Fruit fly (Drosophila melanogaster) whole organism, embryonic: ENCODE measurements around the gene CG42558.

ENCODE experiments used
- Aef1 ChIP-seq: fragments of 200-800 bp; sonication (Bioruptor generic); IDR thresholded peaks from 3 replicates; pipeline ENCODE4 v1.3.6; 2022; ENCODE audit warnings: missing biosample characterization, missing genetic modification characterization
- Bdp1 ChIP-seq: fragments of 200-800 bp; sonication (Bioruptor generic); optimal IDR thresholded peaks from 3 replicates; lab custom pipeline; 2016; ENCODE audit warnings: missing biosample characterization, missing genetic modification characterization
- CG10209 ChIP-seq: fragments of 200-800 bp; sonication (Bioruptor generic); optimal IDR thresholded peaks from 3 replicates; lab custom pipeline; 2017; ENCODE audit warnings: missing biosample characterization, mild to moderate bottlenecking, missing genetic modification characterization, missing genetic modification reagents
- CG10274 ChIP-seq: fragments of 200-800 bp; sonication (Bioruptor generic); optimal IDR thresholded peaks from 3 replicates; lab custom pipeline; 2017; ENCODE audit warnings: missing biosample characterization, mild to moderate bottlenecking, missing genetic modification characterization
- CG11085 ChIP-seq: fragments of 200-800 bp; sonication (Bioruptor generic); IDR thresholded peaks from 2 replicates; pipeline ENCODE4 v1.3.6; 2022; ENCODE audit warnings: missing biosample characterization, missing genetic modification characterization
- CG14014 ChIP-seq: fragments of 200-800 bp; sonication (Bioruptor generic); IDR thresholded peaks from 2 replicates; pipeline ENCODE4 v1.3.6; 2022; ENCODE audit warnings: missing biosample characterization, missing genetic modification characterization
- CG15011 ChIP-seq: fragments of 200-800 bp; sonication (Bioruptor generic); optimal IDR thresholded peaks from 3 replicates; lab custom pipeline; 2018; ENCODE audit warnings: missing biosample characterization, mild to moderate bottlenecking, missing genetic modification characterization
- CG15479 ChIP-seq: fragments of 200-800 bp; sonication (Bioruptor generic); optimal IDR thresholded peaks from 3 replicates; lab custom pipeline; 2019; ENCODE audit warnings: missing biosample characterization, mild to moderate bottlenecking, missing genetic modification characterization, moderate library complexity
- CG17186 ChIP-seq: fragments of 200-800 bp; sonication (Bioruptor generic); optimal IDR thresholded peaks from 3 replicates; lab custom pipeline; 2017; ENCODE audit warnings: missing biosample characterization, missing genetic modification reagents, missing genetic modification characterization
- CG17829 ChIP-seq: fragments of 200-800 bp; optimal IDR thresholded peaks from 2 replicates; lab custom pipeline; 2019; ENCODE audit warnings: missing biosample characterization, mild to moderate bottlenecking, missing genetic modification characterization, moderate library complexity
- CG18262 ChIP-seq: fragments of 200-800 bp; optimal IDR thresholded peaks from 3 replicates; lab custom pipeline; 2019; ENCODE audit warnings: missing biosample characterization, mild to moderate bottlenecking, missing genetic modification characterization, moderate library complexity
- CG31441 ChIP-seq: fragments of 200-800 bp; sonication (Bioruptor generic); IDR thresholded peaks from 2 replicates; pipeline ENCODE4 v1.3.6; 2022; ENCODE audit warnings: missing biosample characterization, missing genetic modification characterization
- CG32767 ChIP-seq: fragments of 200-800 bp; sonication (Bioruptor generic); IDR thresholded peaks from 2 replicates; pipeline ENCODE4 v1.3.6; 2022; ENCODE audit warnings: missing biosample characterization, missing genetic modification characterization
- CG32772 ChIP-seq: fragments of 200-800 bp; sonication (Bioruptor generic); IDR thresholded peaks from 2 replicates; pipeline ENCODE4 v1.3.6; 2022; ENCODE audit warnings: missing biosample characterization, missing genetic modification characterization
- CG3281 ChIP-seq: fragments of 200-800 bp; sonication (Bioruptor generic); optimal IDR thresholded peaks from 3 replicates; lab custom pipeline; 2017; ENCODE audit warnings: missing biosample characterization, mild to moderate bottlenecking, missing genetic modification characterization
- CG3995 ChIP-seq: fragments of 200-800 bp; sonication (Bioruptor generic); optimal IDR thresholded peaks from 3 replicates; lab custom pipeline; 2016; ENCODE audit warnings: missing biosample characterization, missing genetic modification characterization
- CG4282 ChIP-seq: fragments of 200-800 bp; sonication (Bioruptor generic); optimal IDR thresholded peaks from 2 replicates; lab custom pipeline; 2016; ENCODE audit warnings: missing biosample characterization, missing genetic modification characterization
- CG6175 ChIP-seq: fragments of 200-800 bp; sonication (Bioruptor generic); IDR thresholded peaks from 3 replicates; pipeline ENCODE4 v1.3.6; 2022; ENCODE audit warnings: missing biosample characterization, missing genetic modification characterization
- CG6683 ChIP-seq: fragments of 200-800 bp; sonication (Bioruptor generic); optimal IDR thresholded peaks from 2 replicates; lab custom pipeline; 2017; ENCODE audit warnings: missing biosample characterization, mild to moderate bottlenecking, missing genetic modification characterization, missing genetic modification reagents
- CG7357 ChIP-seq: fragments of 200-800 bp; sonication (Bioruptor generic); IDR thresholded peaks from 3 replicates; pipeline ENCODE4 v1.3.6; 2022; ENCODE audit warnings: missing biosample characterization, missing genetic modification characterization
- CG7786 ChIP-seq: fragments of 200-800 bp; sonication (Bioruptor generic); optimal IDR thresholded peaks from 2 replicates; lab custom pipeline; 2016; ENCODE audit warnings: missing biosample characterization, missing genetic modification characterization
- CG8089 ChIP-seq: fragments of 200-800 bp; sonication (Bioruptor generic); optimal IDR thresholded peaks from 3 replicates; lab custom pipeline; 2016; ENCODE audit warnings: missing biosample characterization, missing genetic modification characterization
- CG9817 ChIP-seq: fragments of 200-800 bp; sonication (Bioruptor generic); optimal IDR thresholded peaks from 2 replicates; lab custom pipeline; 2018; ENCODE audit warnings: missing biosample characterization, mild to moderate bottlenecking, missing genetic modification characterization, moderate library complexity
- CkIIα-i1 ChIP-seq: fragments of 200-800 bp; sonication (Bioruptor generic); IDR thresholded peaks from 2 replicates; pipeline ENCODE4 v1.3.6; 2022; ENCODE audit warnings: missing biosample characterization, missing genetic modification characterization
- CoRest ChIP-seq: fragments of 200-800 bp; sonication (Bioruptor generic); optimal IDR thresholded peaks from 3 replicates; lab custom pipeline; 2018; ENCODE audit warnings: missing biosample characterization, mild to moderate bottlenecking, missing genetic modification characterization, moderate library complexity
- D19B ChIP-seq: fragments of 200-800 bp; sonication (Bioruptor generic); optimal IDR thresholded peaks from 2 replicates; lab custom pipeline; 2017; ENCODE audit warnings: missing biosample characterization, mild to moderate bottlenecking, missing genetic modification characterization
- Dad ChIP-seq: fragments of 200-800 bp; sonication (Bioruptor generic); optimal IDR thresholded peaks from 3 replicates; lab custom pipeline; 2016; ENCODE audit warnings: missing biosample characterization, missing genetic modification characterization
- ERR ChIP-seq: fragments of 200-800 bp; sonication (Bioruptor generic); optimal IDR thresholded peaks from 2 replicates; lab custom pipeline; 2016; ENCODE audit warnings: missing biosample characterization, missing genetic modification characterization
- Elba2 ChIP-seq: fragments of 200-800 bp; sonication (Bioruptor generic); optimal IDR thresholded peaks from 3 replicates; lab custom pipeline; 2016; ENCODE audit warnings: missing biosample characterization, missing genetic modification characterization
- Ets97D ChIP-seq: fragments of 200-800 bp; sonication (Bioruptor generic); optimal IDR thresholded peaks from 3 replicates; lab custom pipeline; 2016; ENCODE audit warnings: missing biosample characterization, missing genetic modification characterization
- Hand ChIP-seq: fragments of 200-800 bp; sonication (Bioruptor generic); optimal IDR thresholded peaks from 2 replicates; lab custom pipeline; 2017; ENCODE audit warnings: mild to moderate bottlenecking, missing biosample characterization, missing genetic modification reagents, missing genetic modification characterization
- Hmx ChIP-seq: fragments of 200-800 bp; sonication (Bioruptor generic); optimal IDR thresholded peaks from 2 replicates; lab custom pipeline; 2016; ENCODE audit warnings: missing biosample characterization, missing genetic modification characterization
- Lim3 ChIP-seq: fragments of 200-800 bp; sonication (Bioruptor generic); IDR thresholded peaks from 2 replicates; pipeline ENCODE4 v1.3.6; 2022; ENCODE audit warnings: missing biosample characterization, missing genetic modification characterization
- NfI ChIP-seq: fragments of 200-800 bp; sonication (Bioruptor generic); optimal IDR thresholded peaks from 3 replicates; lab custom pipeline; 2018; ENCODE audit warnings: missing biosample characterization, mild to moderate bottlenecking, missing genetic modification characterization, moderate library complexity
- Sry-β ChIP-seq: fragments of 200-800 bp; sonication (Bioruptor generic); optimal IDR thresholded peaks from 2 replicates; lab custom pipeline; 2018; ENCODE audit warnings: missing biosample characterization, mild to moderate bottlenecking, missing genetic modification characterization, moderate library complexity
- ap ChIP-seq: fragments of 200-800 bp; sonication (Bioruptor generic); IDR thresholded peaks from 2 replicates; pipeline ENCODE4 v1.3.6; 2022; ENCODE audit warnings: missing biosample characterization, missing genetic modification characterization
- ase ChIP-seq: fragments of 200-800 bp; sonication (Bioruptor generic); IDR thresholded peaks from 3 replicates; pipeline ENCODE4 v1.3.6; 2022; ENCODE audit warnings: missing biosample characterization, missing genetic modification characterization
- bigmax ChIP-seq: fragments of 200-800 bp; sonication (Bioruptor generic); optimal IDR thresholded peaks from 2 replicates; lab custom pipeline; 2018; ENCODE audit warnings: missing biosample characterization, mild to moderate bottlenecking, missing genetic modification characterization
- chn ChIP-seq: fragments of 200-800 bp; sonication (Bioruptor generic); optimal IDR thresholded peaks from 2 replicates; lab custom pipeline; 2016; ENCODE audit warnings: missing biosample characterization, missing genetic modification characterization
- exex ChIP-seq: fragments of 200-800 bp; sonication (Bioruptor generic); optimal IDR thresholded peaks from 4 replicates; lab custom pipeline; 2018; ENCODE audit warnings: missing biosample characterization, mild to moderate bottlenecking, missing genetic modification characterization, moderate library complexity
- kni ChIP-seq: fragments of 200-800 bp; sonication (Bioruptor generic); optimal IDR thresholded peaks from 3 replicates; lab custom pipeline; 2017; ENCODE audit warnings: mild to moderate bottlenecking, missing biosample characterization, missing genetic modification reagents, missing genetic modification characterization
- org-1 ChIP-seq: fragments of 200-800 bp; sonication (Bioruptor generic); optimal IDR thresholded peaks from 2 replicates; lab custom pipeline; 2017; ENCODE audit warnings: missing biosample characterization, missing genetic modification characterization
- pfk ChIP-seq: fragments of 200-800 bp; sonication (Bioruptor generic); optimal IDR thresholded peaks from 2 replicates; lab custom pipeline; 2018; ENCODE audit warnings: missing biosample characterization, mild to moderate bottlenecking, missing genetic modification characterization, moderate library complexity
- pum ChIP-seq: fragments of 200-800 bp; sonication (Bioruptor generic); optimal IDR thresholded peaks from 2 replicates; lab custom pipeline; 2016; ENCODE audit warnings: missing biosample characterization, missing genetic modification characterization
- sc ChIP-seq, 3 experiments: fragments of >200 bp in 2 of 3; fragments of 200-800 bp in 1 of 3; sonication (Bioruptor generic) in 1 of 3; optimal IDR thresholded peaks; 2 replicates in 2 of 3; 3 replicates in 1 of 3; lab custom pipeline; 2017; ENCODE audit warnings: mild to moderate bottlenecking in 1 of 3, missing biosample characterization in 1 of 3, missing genetic modification characterization in 1 of 3, missing genetic modification reagents in 1 of 3
- sd ChIP-seq: fragments of 200-800 bp; sonication (Bioruptor generic); optimal IDR thresholded peaks from 3 replicates; lab custom pipeline; 2018; ENCODE audit warnings: missing biosample characterization, mild to moderate bottlenecking, missing genetic modification characterization, moderate library complexity
- sisA ChIP-seq: fragments of 200-800 bp; sonication (Bioruptor generic); IDR thresholded peaks from 2 replicates; pipeline ENCODE4 v1.3.6; 2022; ENCODE audit warnings: missing biosample characterization, missing genetic modification characterization
- trh ChIP-seq: fragments of 200-800 bp; sonication (Bioruptor generic); optimal IDR thresholded peaks from 2 replicates; lab custom pipeline; 2016; ENCODE audit warnings: missing biosample characterization, missing genetic modification characterization
- vfl ChIP-seq: fragments of 200-800 bp; sonication (Bioruptor generic); optimal IDR thresholded peaks from 2 replicates; lab custom pipeline; 2016; ENCODE audit warnings: missing biosample characterization, missing genetic modification characterization
- vvl ChIP-seq: fragments of 200-800 bp; sonication (Bioruptor generic); IDR thresholded peaks from 2 replicates; pipeline ENCODE4 v1.3.6; 2022; ENCODE audit warnings: missing biosample characterization, missing genetic modification characterization
- zfh1 ChIP-seq: fragments of 200-800 bp; sonication (Bioruptor generic); IDR thresholded peaks from 3 replicates; pipeline ENCODE4 v1.3.6; 2022; ENCODE audit warnings: missing biosample characterization, missing genetic modification characterization

CG42558 gene

dm6 chr3R:29894393-29894792 lies 38.7 kb upstream of the CG42558 start (continued):
- TF ChIP-seq Ets97D (GFP tag; lab: Kevin White, UChicago) (no peak), CG15011 (peak; percentile 43), Dad (GFP tag; lab: Kevin White, UChicago) (peak; percentile 69), CG4282 (GFP tag; lab: Kevin White, UChicago) (no peak), CG32772 (GFP tag; lab: Robert Waterston, UW) (no peak), CG7357 (GFP tag; lab: Robert Waterston, UW) (peak; percentile 65; the same call in 2 of the 3 replicates), trh (GFP tag; lab: Kevin White, UChicago) (no peak), exex (peak; percentile 20), bigmax (GFP tag; lab: Kevin White, UChicago) (no peak), CG17829 (tag; lab: Kevin White, UChicago) (peak; percentile 32), CG31441 (peak; percentile 76), pum (GFP tag; lab: Kevin White, UChicago) (peak; percentile 34), Aef1 (GFP tag; lab: Robert Waterston, UW) (peak; percentile 61), sc (optimal IDR thresholded peaks at IDR 0.05; lab: Kevin White, UChicago) (no peak), sc (GFP tag; optimal IDR thresholded peaks at IDR 0.05; lab: Kevin White, UChicago) (no peak), ERR (GFP tag; lab: Kevin White, UChicago) (no peak), org-1 (GFP tag; lab: Kevin White, UChicago) (peak; percentile 35), CG17186 (GFP tag; lab: Kevin White, UChicago) (no peak), CG14014 (GFP tag; lab: Robert Waterston, UW) (peak; percentile 63; the same call in 1 of the 2 replicates), Sry-β (GFP tag; lab: Kevin White, UChicago) (no peak), Elba2 (GFP tag; lab: Kevin White, UChicago) (no peak), Hmx (no peak), CG11085 (GFP tag; lab: Robert Waterston, UW) (no peak), kni (GFP tag; lab: Kevin White, UChicago) (no peak), ap (GFP tag; lab: Robert Waterston, UW) (no peak), CG6175 (0 out of 3 replicates have a peak, but pooled peaks have one; percentile 24), sd (tag; lab: Kevin White, UChicago) (no peak), CG3281 (GFP tag; lab: Kevin White, UChicago) (peak; percentile 77), zfh1 (peak; percentile 35; the same call in 1 of the 3 replicates), CG10209 (peak; percentile 57), CG15479 (GFP tag; lab: Kevin White, UChicago) (no peak), vvl (GFP tag; lab: Robert Waterston, UW) (peak; percentile 51; the same call in 1 of the 2 replicates), CoRest (tag; lab: Kevin White, UChicago) (peak; percentile 76), chn (no peak), ase (0 out of 3 replicates have a peak, but pooled peaks have one; percentile 54), CG32767 (peak; percentile 54; the same call in 1 of the 2 replicates), CG9817 (tag; lab: Kevin White, UChicago) (peak; percentile 64), CG6683 (GFP tag; lab: Kevin White, UChicago) (no peak), CG10274 (GFP tag; lab: Kevin White, UChicago) (peak; percentile 40), CkIIα-i1 (GFP tag; lab: Robert Waterston, UW) (no peak), NfI (GFP tag; lab: Kevin White, UChicago) (peak; percentile 55), sisA (GFP tag; lab: Robert Waterston, UW) (peak; percentile 47), Hand (GFP tag; lab: Kevin White, UChicago) (no peak), CG3995 (peak; percentile 16), D19B (GFP tag; lab: Kevin White, UChicago) (peak; percentile 51), CG18262 (tag; lab: Kevin White, UChicago) (peak; percentile 67), CG8089 (no peak), Bdp1 (GFP tag; lab: Kevin White, UChicago) (peak; percentile 19), vfl (GFP tag; lab: Kevin White, UChicago) (no peak), Lim3 (GFP tag; lab: Robert Waterston, UW) (no peak), CG7786 (GFP tag; lab: Kevin White, UChicago) (peak; percentile 33), pfk (GFP tag; lab: Kevin White, UChicago) (no peak)
